Worm (Caenorhabditis elegans) whole organism, L3 larva: ENCODE data around the gene pigk-1.

ENCODE experiments used
- ZK546.5 ChIP-seq: sonication (generic microtip); optimal IDR thresholded peaks from 2 replicates; lab custom pipeline; 2017; ENCODE audit warnings: missing biosample characterization, missing genetic modification characterization
- aly-2 ChIP-seq: fragments of 150-350 bp; optimal IDR thresholded peaks from 2 replicates; lab custom pipeline; 2014; ENCODE audit warnings: missing biosample characterization, missing genetic modification characterization
- ama-1 ChIP-seq: fragments of 150-350 bp; optimal IDR thresholded peaks from 2 replicates; lab custom pipeline; 2018
- ceh-16 ChIP-seq: sonication (generic microtip); optimal IDR thresholded peaks from 2 replicates; lab custom pipeline; 2017; ENCODE audit warnings: missing biosample characterization, missing genetic modification characterization
- ceh-28 ChIP-seq: fragments of 150-350 bp; optimal IDR thresholded peaks from 2 replicates; lab custom pipeline; 2014; ENCODE audit warnings: missing biosample characterization, missing genetic modification reagents, missing genetic modification characterization
- ceh-82 ChIP-seq: fragments of 150-350 bp; optimal IDR thresholded peaks from 2 replicates; lab custom pipeline; 2014; ENCODE audit warnings: missing biosample characterization, missing genetic modification characterization
- daf-12 ChIP-seq: fragments of 150-350 bp; optimal IDR thresholded peaks from 2 replicates; lab custom pipeline; 2014; ENCODE audit warnings: missing biosample characterization, missing genetic modification reagents, missing genetic modification characterization
- egl-27 ChIP-seq: sonication (generic microtip); optimal IDR thresholded peaks from 4 replicates; lab custom pipeline; 2017; ENCODE audit warnings: missing biosample characterization, missing genetic modification reagents, missing genetic modification characterization
- egl-5 ChIP-seq: fragments of 150-350 bp; optimal IDR thresholded peaks from 2 replicates; lab custom pipeline; 2017; ENCODE audit warnings: missing biosample characterization, missing genetic modification reagents, missing genetic modification characterization, inconsistent platforms
- elt-1 ChIP-seq: fragments of 150-350 bp; optimal IDR thresholded peaks from 2 replicates; lab custom pipeline; 2014; ENCODE audit warnings: missing biosample characterization, missing genetic modification characterization
- eor-1 ChIP-seq, 2 experiments: fragments of 150-350 bp; optimal IDR thresholded peaks; 2 replicates each; lab custom pipeline; 2014 to 2018; ENCODE audit warnings: missing biosample characterization in 2 of 2, missing genetic modification characterization in 2 of 2
- fkh-10 ChIP-seq: sonication (generic microtip); optimal IDR thresholded peaks from 2 replicates; lab custom pipeline; 2017; ENCODE audit warnings: missing biosample characterization, missing genetic modification reagents, missing genetic modification characterization
- fkh-2 ChIP-seq: fragments of 150-350 bp; optimal IDR thresholded peaks from 2 replicates; lab custom pipeline; 2014; ENCODE audit warnings: missing biosample characterization, missing genetic modification reagents, missing genetic modification characterization
- fos-1 ChIP-seq: fragments of 150-350 bp; optimal IDR thresholded peaks from 2 replicates; lab custom pipeline; 2014; ENCODE audit warnings: missing biosample characterization, missing genetic modification characterization
- lin-15B ChIP-seq: fragments of 150-350 bp; optimal IDR thresholded peaks from 2 replicates; lab custom pipeline; 2014; ENCODE audit warnings: missing biosample characterization, missing genetic modification characterization
- lin-39 ChIP-seq: fragments of 150-350 bp; optimal IDR thresholded peaks from 2 replicates; lab custom pipeline; 2018; ENCODE audit warnings: missing biosample characterization, missing genetic modification reagents, missing genetic modification characterization
- lsy-12 ChIP-seq: sonication (generic microtip); optimal IDR thresholded peaks from 2 replicates; lab custom pipeline; 2016; ENCODE audit warnings: mild to moderate bottlenecking, missing genetic modification characterization, missing compliant biosample characterization
- mdl-1 ChIP-seq: fragments of 150-350 bp; optimal IDR thresholded peaks from 2 replicates; lab custom pipeline; 2014; ENCODE audit warnings: missing biosample characterization, missing genetic modification characterization
- nfya-1 ChIP-seq: sonication (generic microtip); optimal IDR thresholded peaks from 2 replicates; lab custom pipeline; 2017; ENCODE audit warnings: missing genetic modification characterization, mild to moderate bottlenecking, missing compliant biosample characterization, antibody characterized with exemption, moderate library complexity; ENCODE audit not compliant: insufficient read depth
- nhr-11 ChIP-seq: fragments of 150-350 bp; optimal IDR thresholded peaks from 2 replicates; lab custom pipeline; 2014; ENCODE audit warnings: missing biosample characterization, missing genetic modification characterization
- nhr-12 ChIP-seq: fragments of 150-350 bp; optimal IDR thresholded peaks from 2 replicates; lab custom pipeline; 2014; ENCODE audit warnings: missing biosample characterization, missing genetic modification characterization
- nhr-23 ChIP-seq: fragments of 150-350 bp; optimal IDR thresholded peaks from 2 replicates; lab custom pipeline; 2014; ENCODE audit warnings: missing biosample characterization, missing genetic modification reagents, missing genetic modification characterization
- nhr-237 ChIP-seq: fragments of 150-350 bp; optimal IDR thresholded peaks from 2 replicates; lab custom pipeline; 2014; ENCODE audit warnings: missing biosample characterization, missing genetic modification characterization
- nhr-25 ChIP-seq: sonication (generic microtip); optimal IDR thresholded peaks from 2 replicates; lab custom pipeline; 2017; ENCODE audit warnings: missing biosample characterization, missing genetic modification characterization
- nhr-28 ChIP-seq: fragments of 150-350 bp; optimal IDR thresholded peaks from 2 replicates; lab custom pipeline; 2014; ENCODE audit warnings: missing biosample characterization, missing genetic modification characterization
- nhr-43 ChIP-seq: sonication (generic microtip); optimal IDR thresholded peaks from 2 replicates; lab custom pipeline; 2016; ENCODE audit warnings: mild to moderate bottlenecking, missing genetic modification characterization, missing compliant biosample characterization; ENCODE audit not compliant: poor library complexity, severe bottlenecking
- nhr-76 ChIP-seq: fragments of 150-350 bp; sonication (generic microtip); optimal IDR thresholded peaks from 5 replicates; lab custom pipeline; 2014; ENCODE audit warnings: missing biosample characterization, missing genetic modification characterization
- pha-4 ChIP-seq: fragments of 150-350 bp; optimal IDR thresholded peaks from 2 replicates; lab custom pipeline; 2014; ENCODE audit warnings: missing biosample characterization, missing genetic modification reagents, missing genetic modification characterization
- pqm-1 ChIP-seq: fragments of 150-350 bp; optimal IDR thresholded peaks from 2 replicates; lab custom pipeline; 2017; ENCODE audit warnings: missing biosample characterization, missing genetic modification characterization, inconsistent platforms
- sea-2 ChIP-seq: fragments of 150-350 bp; sonication (generic microtip); optimal IDR thresholded peaks from 4 replicates; lab custom pipeline; 2014; ENCODE audit warnings: missing biosample characterization, missing genetic modification reagents, missing genetic modification characterization
- skn-1 ChIP-seq: fragments of 150-350 bp; optimal IDR thresholded peaks from 2 replicates; lab custom pipeline; 2014; ENCODE audit warnings: missing biosample characterization, missing genetic modification characterization
- tbx-2 ChIP-seq: sonication (generic microtip); optimal IDR thresholded peaks from 2 replicates; lab custom pipeline; 2016; ENCODE audit warnings: mild to moderate bottlenecking, missing genetic modification characterization, missing compliant biosample characterization
- unc-39 ChIP-seq: sonication (generic microtip); optimal IDR thresholded peaks from 4 replicates; lab custom pipeline; 2017; ENCODE audit warnings: missing biosample characterization, missing genetic modification characterization
- ztf-11 ChIP-seq: fragments of 150-350 bp; optimal IDR thresholded peaks from 2 replicates; lab custom pipeline; 2014; ENCODE audit warnings: missing biosample characterization, missing genetic modification characterization
- ztf-4 ChIP-seq: fragments of 150-350 bp; optimal IDR thresholded peaks from 2 replicates; lab custom pipeline; 2014; ENCODE audit warnings: missing biosample characterization, missing genetic modification characterization

Gene pigk-1

ce11 chrIV:11101383-11101782 lies 8.4 kb downstream of the pigk-1 start, which contains the start of gene srlf-18:
TSS of gene srlf-18 (minus strand) at chrIV:11101483.
- TF ChIP-seq nhr-76 (tag; lab: Kevin White, UChicago) (no peak), pqm-1 (no peak), sea-2 (GFP tag; lab: Kevin White, UChicago) (no peak), nhr-11 (tag; lab: Kevin White, UChicago) (no peak), skn-1 (tag; lab: Kevin White, UChicago) (no peak), lin-15B (no peak), ceh-82 (tag; lab: Kevin White, UChicago) (no peak), pha-4 (tag; lab: Kevin White, UChicago) (no peak), aly-2 (tag; lab: Kevin White, UChicago) (no peak), nhr-23 (tag; lab: Kevin White, UChicago) (no peak), tbx-2 (no peak), elt-1 (tag; lab: Kevin White, UChicago) (no peak), ceh-28 (tag; lab: Kevin White, UChicago) (no peak), fos-1 (tag; lab: Kevin White, UChicago) (no peak), lsy-12 (tag; lab: Kevin White, UChicago) (no peak), unc-39 (no peak), ama-1 (lab: Kevin White, UChicago) (no peak)

DNA sequence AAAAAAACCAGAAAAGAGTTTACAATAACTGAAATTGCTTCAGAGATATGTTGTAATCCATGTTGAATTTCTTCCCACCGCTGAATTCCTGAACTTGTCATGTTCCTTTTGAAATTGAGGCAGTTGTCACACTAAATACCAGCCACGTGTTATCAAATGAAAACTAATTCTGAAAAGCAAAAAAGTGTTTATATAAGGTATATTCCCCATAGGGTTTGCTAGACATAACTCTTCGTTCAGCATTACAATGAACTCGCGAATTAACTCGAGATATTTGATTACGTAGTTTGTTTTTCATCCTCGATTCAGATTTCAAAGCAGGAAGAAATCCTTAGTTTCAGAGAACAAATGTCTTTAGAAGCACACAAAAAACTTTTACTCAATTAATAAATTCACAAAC lies 9.5 kb downstream of the pigk-1 start, which contains the start of gene str-3:
str-3 (minus strand) TSS at position 101 of the 400 bp plus-strand sequence.
- TF ChIP-seq nhr-28 (tag; lab: Kevin White, UChicago) = no peak
- TF ChIP-seq egl-5 (tag; lab: Kevin White, UChicago) = no peak
- no peak for TF ChIP-seq lin-39 (tag; lab: Kevin White, UChicago)
- TF ChIP-seq lsy-12 (tag; lab: Kevin White, UChicago) = no peak
- no peak for TF ChIP-seq egl-27 (tag; lab: Kevin White, UChicago)
- TF ChIP-seq daf-12 (tag; lab: Kevin White, UChicago) = no peak
- no peak for TF ChIP-seq nhr-25 (tag; lab: Kevin White, UChicago)
- no peak for TF ChIP-seq ztf-11 (tag; lab: Kevin White, UChicago)
- TF ChIP-seq pqm-1 = no peak
- no peak for TF ChIP-seq ceh-16 (tag; lab: Kevin White, UChicago)
- TF ChIP-seq ama-1 (lab: Kevin White, UChicago) = no peak
- no peak for TF ChIP-seq mdl-1 (tag; lab: Kevin White, UChicago)
- TF ChIP-seq unc-39 = no peak

ce11 chrIV:11097795-11098194 lies 12.0 kb downstream of the pigk-1 start, which contains the start of gene M7.12:
TSS of gene M7.12 (minus strand) at chrIV:11097982.
- TF ChIP-seq nhr-76 (tag; lab: Kevin White, UChicago) = peak; percentile 76
- TF ChIP-seq nhr-12 (tag; lab: Kevin White, UChicago) = no peak
- no peak for TF ChIP-seq nhr-28 (tag; lab: Kevin White, UChicago)
- TF ChIP-seq pqm-1 = peak; percentile 37
- TF ChIP-seq ama-1 (lab: Kevin White, UChicago) = no peak
- no peak for TF ChIP-seq ztf-11 (tag; lab: Kevin White, UChicago)
- no peak for TF ChIP-seq lin-15B
- TF ChIP-seq fkh-10 (GFP tag; lab: Kevin White, UChicago) = no peak
- no peak for TF ChIP-seq tbx-2
- peak; percentile 7 for TF ChIP-seq nfya-1 (tag; lab: Kevin White, UChicago)
- no peak for TF ChIP-seq eor-1 (tag; optimal IDR thresholded peaks at IDR 0.05; lab: Kevin White, UChicago)
- TF ChIP-seq fkh-2 (tag; lab: Kevin White, UChicago) = no peak
- TF ChIP-seq pha-4 (tag; lab: Kevin White, UChicago) = no peak
- TF ChIP-seq ceh-16 (tag; lab: Kevin White, UChicago) = no peak
- TF ChIP-seq egl-27 (tag; lab: Kevin White, UChicago) = no peak
- TF ChIP-seq ceh-28 (tag; lab: Kevin White, UChicago) = no peak
- TF ChIP-seq ZK546.5 (tag; lab: Kevin White, UChicago) = no peak
- no peak for TF ChIP-seq nhr-43 (tag; lab: Kevin White, UChicago)
- TF ChIP-seq, all 47 proteins: peak for 3

ce11 chrIV:11094974-11095373 lies 14.8 kb downstream of the pigk-1 start, which contains the start of gene M7.8:
TSS of gene M7.8 (minus strand) at chrIV:11095085.
- TF ChIP-seq nhr-237 (no peak), ztf-4 (tag; lab: Kevin White, UChicago) (no peak), fkh-10 (GFP tag; lab: Kevin White, UChicago) (peak; percentile 76)
